Fruit fly (Drosophila melanogaster): ENCODE data around the gene ATPsynbetaL.

Gene ATPsynbetaL

dm6 chr3L:16113607-16114337 lies 16.1 kb downstream of the ATPsynbetaL start (continued):
- TF ChIP-seq Fer1 (GFP tag; optimal IDR thresholded peaks at IDR 0.05) (peak; percentile 92), Kr (GFP tag; optimal IDR thresholded peaks at IDR 0.05) (no peak), Dip2 (GFP tag; IDR thresholded peaks at IDR 0.05) (no peak), Gug (GFP tag; IDR thresholded peaks at IDR 0.05) (peak; percentile 76; the same call in 3 of the 4 replicates), Gsc (GFP tag; IDR thresholded peaks at IDR 0.05) (no peak), E2f1 (GFP tag; IDR thresholded peaks at IDR 0.05) (peak; percentile 75), usp (GFP tag; optimal IDR thresholded peaks at IDR 0.05) (no peak), trem (tag; optimal IDR thresholded peaks at IDR 0.05) (peak; percentile 59), Lim3 (GFP tag; IDR thresholded peaks at IDR 0.05) (no peak), TFAM (GFP tag; optimal IDR thresholded peaks at IDR 0.05) (no peak), tio (GFP tag; optimal IDR thresholded peaks at IDR 0.05) (no peak), Meics (GFP tag; optimal IDR thresholded peaks at IDR 0.05) (peak; percentile 85), CG14014 (GFP tag; IDR thresholded peaks at IDR 0.05) (peak; percentile 80), CG16815 (GFP tag; optimal IDR thresholded peaks at IDR 0.05) (peak; percentile 57), kay (GFP tag; optimal IDR thresholded peaks at IDR 0.05) (peak; percentile 83), stc (GFP tag; IDR thresholded peaks at IDR 0.05) (peak; percentile 75), CTCF (GFP tag; optimal IDR thresholded peaks at IDR 0.05) (no peak), wek (GFP tag; optimal IDR thresholded peaks at IDR 0.05) (no peak), Chrac-16 (GFP tag; optimal IDR thresholded peaks at IDR 0.05) (peak; percentile 83), CG17186 (GFP tag; optimal IDR thresholded peaks at IDR 0.05) (peak; percentile 92), CG8290 (GFP tag; optimal IDR thresholded peaks at IDR 0.05) (peak; percentile 63), CG8290 (tag; optimal IDR thresholded peaks at IDR 0.05) (no peak), Oli (tag; optimal IDR thresholded peaks at IDR 0.05) (peak; percentile 65), Opbp (GFP tag; IDR thresholded peaks at IDR 0.05; ENCODE audit: partially characterized antibody) (peak; percentile 79; the same call in 2 of the 3 replicates), Ets97D (GFP tag; optimal IDR thresholded peaks at IDR 0.05) (peak; percentile 92), CG2120 (GFP tag; optimal IDR thresholded peaks at IDR 0.05) (peak; percentile 93), unc-4 (GFP tag; IDR thresholded peaks at IDR 0.05; ENCODE audit: partially characterized antibody) (peak; percentile 68), shn (GFP tag; optimal IDR thresholded peaks at IDR 0.05) (peak; percentile 84), CG16779 (GFP tag; IDR thresholded peaks at IDR 0.05) (no peak), bcd (GFP tag; optimal IDR thresholded peaks at IDR 0.05) (peak; percentile 84), jumu (GFP tag; optimal IDR thresholded peaks at IDR 0.05) (peak; percentile 85), Eip74EF (GFP tag; optimal IDR thresholded peaks at IDR 0.05) (no peak), CG3065 (GFP tag; optimal IDR thresholded peaks at IDR 0.05) (no peak), dysf (GFP tag; IDR thresholded peaks at IDR 0.05) (peak; percentile 85), CG4328 (GFP tag; optimal IDR thresholded peaks at IDR 0.05) (peak; percentile 89), CG9215 (GFP tag; IDR thresholded peaks at IDR 0.05) (no peak; the same call in 1 of the 2 replicates), cas (GFP tag; IDR thresholded peaks at IDR 0.05) (peak; percentile 55; the same call in 1 of the 2 replicates), CG17912 (GFP tag; optimal IDR thresholded peaks at IDR 0.05) (no peak), CG4424 (GFP tag; optimal IDR thresholded peaks at IDR 0.05) (peak; percentile 71), CG7928 (GFP tag; optimal IDR thresholded peaks at IDR 0.05) (peak; percentile 21), nmo (GFP tag; optimal IDR thresholded peaks at IDR 0.05) (peak; percentile 82), CG12942 (GFP tag; optimal IDR thresholded peaks at IDR 0.05) (peak; percentile 76), wor (GFP tag; IDR thresholded peaks at IDR 0.05) (peak; percentile 41), CG17359 (tag; optimal IDR thresholded peaks at IDR 0.05) (peak; percentile 73), Six4 (GFP tag; optimal IDR thresholded peaks at IDR 0.05) (peak; percentile 76), so (GFP tag; IDR thresholded peaks at IDR 0.05) (peak; percentile 79), Lhr (GFP tag; optimal IDR thresholded peaks at IDR 0.05) (peak; percentile 61), H15 (GFP tag; IDR thresholded peaks at IDR 0.05) (no peak; the same call in 2 of the 3 replicates), Aef1 (GFP tag; IDR thresholded peaks at IDR 0.05) (peak; percentile 70), al (GFP tag; IDR thresholded peaks at IDR 0.05) (peak; percentile 71), CG10366 (GFP tag; IDR thresholded peaks at IDR 0.05) (peak; percentile 80)

All from whole organism, embryonic.